Worm (Caenorhabditis elegans) whole organism, midembryonic: Measurements from ENCODE around the gene str-85.

Experiments used
- T22C8.4 ChIP-seq: fragments of 200-800 bp; sonication (Bioruptor generic); IDR thresholded peaks from 2 replicates; pipeline ENCODE4 v1.3.6; 2022; ENCODE audit warnings: missing genetic modification characterization, missing compliant biosample characterization
- cog-1 ChIP-seq: sonication (generic microtip); optimal IDR thresholded peaks from 2 replicates; lab custom pipeline; 2016; ENCODE audit warnings: missing genetic modification characterization, missing compliant biosample characterization
- flt-1 ChIP-seq: fragments of 200-800 bp; sonication (Bioruptor generic); IDR thresholded peaks from 2 replicates; pipeline ENCODE4 v1.3.6; 2022; ENCODE audit warnings: missing genetic modification characterization, missing compliant biosample characterization
- klf-2 ChIP-seq: fragments of 200-800 bp; sonication (Bioruptor generic); conservative IDR thresholded peaks from 2 replicates; pipeline ENCODE4 v1.3.6; 2022; ENCODE audit warnings: missing genetic modification reagents, missing genetic modification characterization, missing compliant biosample characterization
- med-1 ChIP-seq: sonication (generic microtip); optimal IDR thresholded peaks from 2 replicates; lab custom pipeline; 2017; ENCODE audit warnings: missing genetic modification characterization, mild to moderate bottlenecking, missing compliant biosample characterization, antibody characterized with exemption, missing genetic modification reagents; ENCODE audit not compliant: insufficient read depth
- ref-1 ChIP-seq: fragments of 200-800 bp; sonication (Bioruptor generic); conservative IDR thresholded peaks from 2 replicates; pipeline ENCODE4 v1.3.6; 2022; ENCODE audit warnings: missing genetic modification reagents, missing genetic modification characterization, missing compliant biosample characterization
- tab-1 ChIP-seq: fragments of 200-800 bp; sonication (Bioruptor generic); IDR thresholded peaks from 2 replicates; pipeline ENCODE4 v1.3.6; 2022; ENCODE audit warnings: missing genetic modification characterization, missing compliant biosample characterization
- ztf-23 ChIP-seq: fragments of 200-800 bp; sonication (Bioruptor generic); IDR thresholded peaks from 2 replicates; pipeline ENCODE4 v1.3.6; 2022; ENCODE audit warnings: missing genetic modification reagents, missing genetic modification characterization, missing compliant biosample characterization
- ztf-29 ChIP-seq: fragments of 200-800 bp; sonication (Bioruptor generic); IDR thresholded peaks from 2 replicates; pipeline ENCODE4 v1.3.6; 2022; ENCODE audit warnings: missing genetic modification reagents, missing genetic modification characterization, missing compliant biosample characterization

Gene str-85

ce11 chrV:9009175-9009574 is 23.5 kb upstream of the str-85 start, which contains the start of gene srx-2:
Gene srx-2 (plus strand): TSS chrV:9009475.
- TF ChIP-seq ztf-23 (GFP tag; lab: Robert Waterston, UW), result no peak

ce11 chrV:9005243-9005642 is 19.6 kb upstream of the str-85 start, which contains the start of gene srx-3:
Gene srx-3 (plus strand): TSS chrV:9005543.
- TF ChIP-seq klf-2 (no peak), ztf-23 (GFP tag; lab: Robert Waterston, UW) (no peak), flt-1 (GFP tag; lab: Robert Waterston, UW) (no peak)

ce11 chrV:9003291-9003690 is 17.7 kb upstream of the str-85 start, which contains the start of gene srx-1:
Gene srx-1 (plus strand): TSS chrV:9003672.
- TF ChIP-seq T22C8.4 (no peak), ref-1 (no peak), klf-2 (no peak), ztf-29 (no peak), flt-1 (GFP tag; lab: Robert Waterston, UW) (no peak), ztf-23 (GFP tag; lab: Robert Waterston, UW) (no peak), med-1 (GFP tag; lab: Kevin White, UChicago) (no peak), cog-1 (no peak), tab-1 (GFP tag; lab: Robert Waterston, UW) (no peak)

ce11 chrV:9001175-9001574 is 15.5 kb upstream of the str-85 start, which contains the start of gene F59E11.2:
Gene F59E11.2 (plus strand): TSS chrV:9001475.
- TF ChIP-seq klf-2, result no peak
- TF ChIP-seq flt-1 (GFP tag; lab: Robert Waterston, UW), result no peak
- no peak for TF ChIP-seq tab-1 (GFP tag; lab: Robert Waterston, UW)
- no peak for TF ChIP-seq ref-1
- TF ChIP-seq T22C8.4, result no peak
- TF ChIP-seq ztf-23 (GFP tag; lab: Robert Waterston, UW), result no peak
- no peak for TF ChIP-seq med-1 (GFP tag; lab: Kevin White, UChicago)
- no peak for TF ChIP-seq ztf-29
- no peak for TF ChIP-seq cog-1

- no peak for TF ChIP-seq tab-1 (GFP tag; lab: Robert Waterston, UW)
- TF ChIP-seq T22C8.4, result no peak
- no peak for TF ChIP-seq ztf-23 (GFP tag; lab: Robert Waterston, UW)
- no peak for TF ChIP-seq cog-1
- no peak for TF ChIP-seq flt-1 (GFP tag; lab: Robert Waterston, UW)
- no peak for TF ChIP-seq ref-1
- TF ChIP-seq med-1 (GFP tag; lab: Kevin White, UChicago), result no peak
- no peak for TF ChIP-seq ztf-29
- no peak for TF ChIP-seq klf-2
These were observed 9.2 kb upstream of the str-85 start, which contains the start of gene F59E11.5 for ce11 chrV:8994801-8995200. Gene F59E11.5 (plus strand): TSS chrV:8995101.

ce11 chrV:8994272-8994671 is 8.6 kb upstream of the str-85 start:
- TF ChIP-seq ref-1, result no peak
- no peak for TF ChIP-seq ztf-23 (GFP tag; lab: Robert Waterston, UW)
- no peak for TF ChIP-seq cog-1
- TF ChIP-seq med-1 (GFP tag; lab: Kevin White, UChicago), result no peak
- TF ChIP-seq tab-1 (GFP tag; lab: Robert Waterston, UW), result no peak
- no peak for TF ChIP-seq T22C8.4
- no peak for TF ChIP-seq ztf-29
- TF ChIP-seq flt-1 (GFP tag; lab: Robert Waterston, UW), result no peak
- no peak for TF ChIP-seq klf-2

ce11 chrV:8991679-8992078 is 6.0 kb upstream of the str-85 start, which contains the start of gene F59E11.6:
Gene F59E11.6 (plus strand): TSS chrV:8991789.
- TF ChIP-seq ref-1 (no peak), ztf-29 (no peak), T22C8.4 (no peak), med-1 (GFP tag; lab: Kevin White, UChicago) (no peak), ztf-23 (GFP tag; lab: Robert Waterston, UW) (no peak), flt-1 (GFP tag; lab: Robert Waterston, UW) (no peak), tab-1 (GFP tag; lab: Robert Waterston, UW) (no peak), klf-2 (no peak), cog-1 (no peak)

ce11 chrV:8990194-8990649 is 4.6 kb upstream of the str-85 start, which contains the start of gene F59E11.7:
Gene F59E11.7 (plus strand): TSS chrV:8990244.
- TF ChIP-seq med-1 (GFP tag; lab: Kevin White, UChicago) (no peak), ztf-29 (no peak), cog-1 (no peak), ref-1 (no peak)

- TF ChIP-seq med-1 (GFP tag; lab: Kevin White, UChicago), result no peak
- no peak for TF ChIP-seq ztf-23 (GFP tag; lab: Robert Waterston, UW)
- no peak for TF ChIP-seq ztf-29
- TF ChIP-seq tab-1 (GFP tag; lab: Robert Waterston, UW), result no peak
- TF ChIP-seq cog-1, result no peak
- TF ChIP-seq T22C8.4, result no peak
These were observed 2.5 kb upstream of the str-85 start, which contains the start of gene str-87 for ce11 chrV:8988104-8988503. Gene str-87 (minus strand): TSS chrV:8988204.

- TF ChIP-seq T22C8.4, result no peak
- TF ChIP-seq med-1 (GFP tag; lab: Kevin White, UChicago), result no peak
- no peak for TF ChIP-seq cog-1
- no peak for TF ChIP-seq tab-1 (GFP tag; lab: Robert Waterston, UW)
- TF ChIP-seq flt-1 (GFP tag; lab: Robert Waterston, UW), result no peak
- TF ChIP-seq klf-2, result no peak
- no peak for TF ChIP-seq ztf-29
- no peak for TF ChIP-seq ref-1
These were observed 857 bp downstream of the str-85 start for ce11 chrV:8984783-8985182.

- no peak for TF ChIP-seq klf-2
- no peak for TF ChIP-seq tab-1 (GFP tag; lab: Robert Waterston, UW)
- no peak for TF ChIP-seq T22C8.4
- no peak for TF ChIP-seq ztf-23 (GFP tag; lab: Robert Waterston, UW)
- TF ChIP-seq flt-1 (GFP tag; lab: Robert Waterston, UW), result no peak
- no peak for TF ChIP-seq ref-1
- TF ChIP-seq cog-1, result no peak
- no peak for TF ChIP-seq med-1 (GFP tag; lab: Kevin White, UChicago)
- TF ChIP-seq ztf-29, result no peak
These were observed 2.0 kb downstream of the str-85 start, which contains the start of gene str-86 for ce11 chrV:8983604-8984003. Gene str-86 (minus strand): TSS chrV:8983704.
